Fruit fly (Drosophila melanogaster) whole organism, embryonic: ENCODE measurements around the gene CG31710.

Source experiments
- CG2202 ChIP-seq: fragments of 200-800 bp; sonication (Bioruptor generic); optimal IDR thresholded peaks from 2 replicates; lab custom pipeline; 2018; ENCODE audit warnings: missing biosample characterization, mild to moderate bottlenecking, missing genetic modification characterization
- CG4328 ChIP-seq: fragments of 200-800 bp; sonication (Bioruptor generic); optimal IDR thresholded peaks from 3 replicates; lab custom pipeline; 2017; ENCODE audit warnings: missing biosample characterization, missing genetic modification reagents, missing genetic modification characterization
- CG8478 ChIP-seq: fragments of >200 bp; optimal IDR thresholded peaks from 2 replicates; lab custom pipeline; 2018
- twi ChIP-seq: fragments of 200-800 bp; optimal IDR thresholded peaks from 2 replicates; lab custom pipeline; 2019; ENCODE audit warnings: missing biosample characterization, mild to moderate bottlenecking, missing genetic modification characterization, moderate library complexity

DNA sequence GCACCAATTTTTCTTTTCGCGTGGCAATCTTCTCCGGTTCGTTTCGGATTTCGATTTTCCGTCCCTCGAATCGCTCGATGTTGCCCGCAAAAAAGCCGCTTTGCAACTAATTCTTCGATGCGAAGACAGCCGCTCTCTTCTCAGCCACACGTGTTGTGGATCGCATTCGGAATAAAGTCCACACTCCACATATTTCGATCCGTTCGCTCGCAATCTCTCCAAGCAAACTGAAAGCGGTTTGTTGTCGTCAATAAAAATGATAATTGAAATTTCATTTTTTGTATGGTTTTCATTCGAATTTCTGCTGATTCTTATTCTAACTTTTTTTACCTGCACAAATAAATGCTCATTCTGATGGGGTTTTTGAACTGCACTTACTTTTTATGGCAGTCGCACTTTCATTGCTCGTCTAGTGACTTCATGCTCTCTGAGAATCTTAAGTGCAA lies at the start of gene CG31710:
- no peak for TF ChIP-seq twi (tag; lab: Kevin White, UChicago)
- no peak for TF ChIP-seq CG8478 (lab: Kevin White, UChicago)
- TF ChIP-seq CG2202 (tag; lab: Kevin White, UChicago): no peak
- no peak for TF ChIP-seq CG4328 (GFP tag; lab: Kevin White, UChicago)
